Fruit fly (Drosophila melanogaster) whole organism, embryonic: ENCODE measurements around the gene Helz.

Source experiments
- Asciz ChIP-seq: fragments of 200-800 bp; sonication (Bioruptor generic); optimal IDR thresholded peaks from 2 replicates; lab custom pipeline; 2017; ENCODE audit warnings: missing biosample characterization, mild to moderate bottlenecking, missing genetic modification characterization, missing genetic modification reagents
- Atf3 ChIP-seq: fragments of 200-800 bp; sonication (Bioruptor generic); optimal IDR thresholded peaks from 3 replicates; lab custom pipeline; 2016; ENCODE audit warnings: missing biosample characterization, missing genetic modification characterization
- Awh ChIP-seq: fragments of 200-800 bp; sonication (Bioruptor generic); IDR thresholded peaks from 2 replicates; pipeline ENCODE4, ENCODE4 v1.3.6; 2022; ENCODE audit warnings: missing biosample characterization, missing genetic modification characterization
- B-H2 ChIP-seq: fragments of 200-800 bp; sonication (Bioruptor generic); optimal IDR thresholded peaks from 2 replicates; lab custom pipeline; 2018; ENCODE audit warnings: missing biosample characterization, mild to moderate bottlenecking, missing genetic modification characterization
- CG10147 ChIP-seq: fragments of 200-800 bp; sonication (Bioruptor generic); optimal IDR thresholded peaks from 2 replicates; lab custom pipeline; 2019; ENCODE audit warnings: missing biosample characterization, mild to moderate bottlenecking, missing genetic modification characterization, moderate library complexity
- CG10209 ChIP-seq: fragments of 200-800 bp; sonication (Bioruptor generic); optimal IDR thresholded peaks from 3 replicates; lab custom pipeline; 2017; ENCODE audit warnings: missing biosample characterization, mild to moderate bottlenecking, missing genetic modification characterization, missing genetic modification reagents
- CG10565 ChIP-seq: fragments of 200-800 bp; sonication (Bioruptor generic); optimal IDR thresholded peaks from 3 replicates; lab custom pipeline; 2016; ENCODE audit warnings: missing biosample characterization, mild to moderate bottlenecking, missing genetic modification characterization
- CG1233 ChIP-seq: fragments of 200-800 bp; sonication (Bioruptor generic); optimal IDR thresholded peaks from 4 replicates; lab custom pipeline; 2018; ENCODE audit warnings: missing biosample characterization, mild to moderate bottlenecking, missing genetic modification characterization
- CG15601 ChIP-seq: fragments of 200-800 bp; sonication (Bioruptor generic); optimal IDR thresholded peaks from 3 replicates; lab custom pipeline; 2019; ENCODE audit warnings: missing biosample characterization, mild to moderate bottlenecking, missing genetic modification characterization, moderate library complexity
- CG17328 ChIP-seq: fragments of 200-800 bp; sonication (Bioruptor generic); IDR thresholded peaks from 2 replicates; pipeline ENCODE4 v1.3.6; 2022; ENCODE audit warnings: missing biosample characterization, missing genetic modification characterization
- CG17359 ChIP-seq: fragments of 200-800 bp; sonication (Bioruptor generic); optimal IDR thresholded peaks from 3 replicates; lab custom pipeline; 2018; ENCODE audit warnings: missing biosample characterization, mild to moderate bottlenecking, missing genetic modification characterization, moderate library complexity
- CG2129 ChIP-seq: fragments of 200-800 bp; sonication (Bioruptor generic); IDR thresholded peaks from 2 replicates; pipeline ENCODE4 v1.3.6; 2022; ENCODE audit warnings: missing biosample characterization, missing genetic modification characterization; ENCODE audit not compliant: partially characterized antibody
- CG2202 ChIP-seq: fragments of 200-800 bp; sonication (Bioruptor generic); optimal IDR thresholded peaks from 2 replicates; lab custom pipeline; 2018; ENCODE audit warnings: missing biosample characterization, mild to moderate bottlenecking, missing genetic modification characterization
- CG32772 ChIP-seq: fragments of 200-800 bp; sonication (Bioruptor generic); IDR thresholded peaks from 2 replicates; pipeline ENCODE4 v1.3.6; 2022; ENCODE audit warnings: missing biosample characterization, missing genetic modification characterization
- CG3726 ChIP-seq: fragments of 200-800 bp; sonication (Bioruptor generic); IDR thresholded peaks from 3 replicates; pipeline ENCODE4, ENCODE4 v1.3.6; 2022; ENCODE audit warnings: missing biosample characterization, missing genetic modification characterization
- CG3838 ChIP-seq: fragments of 200-800 bp; sonication (Bioruptor generic); optimal IDR thresholded peaks from 3 replicates; lab custom pipeline; 2016; ENCODE audit warnings: missing biosample characterization, missing genetic modification characterization
- CG7839 ChIP-seq: fragments of 200-800 bp; sonication (Bioruptor generic); optimal IDR thresholded peaks from 3 replicates; lab custom pipeline; 2018; ENCODE audit warnings: missing biosample characterization, mild to moderate bottlenecking, missing genetic modification characterization, moderate library complexity
- CG7987 ChIP-seq: fragments of 200-800 bp; sonication (Bioruptor generic); optimal IDR thresholded peaks from 2 replicates; lab custom pipeline; 2018; ENCODE audit warnings: missing biosample characterization, mild to moderate bottlenecking, missing genetic modification characterization, moderate library complexity
- CG8359 ChIP-seq: fragments of 200-800 bp; sonication (Bioruptor generic); optimal IDR thresholded peaks from 2 replicates; lab custom pipeline; 2017; ENCODE audit warnings: missing biosample characterization, mild to moderate bottlenecking, missing genetic modification characterization, borderline replicate concordance
- CG8478 ChIP-seq: fragments of >200 bp; optimal IDR thresholded peaks from 2 replicates; lab custom pipeline; 2018
- Drgx ChIP-seq: fragments of 200-800 bp; sonication (Bioruptor generic); IDR thresholded peaks from 2 replicates; pipeline ENCODE4 v1.3.6; 2022; ENCODE audit warnings: missing biosample characterization, missing genetic modification characterization
- Hmx ChIP-seq: fragments of 200-800 bp; sonication (Bioruptor generic); optimal IDR thresholded peaks from 2 replicates; lab custom pipeline; 2016; ENCODE audit warnings: missing biosample characterization, missing genetic modification characterization
- MTF-1 ChIP-seq: fragments of 200-800 bp; sonication (Bioruptor generic); optimal IDR thresholded peaks from 2 replicates; lab custom pipeline; 2018; ENCODE audit warnings: missing biosample characterization, mild to moderate bottlenecking, missing genetic modification characterization, borderline replicate concordance
- Mes4 ChIP-seq: fragments of 200-800 bp; sonication (Bioruptor generic); optimal IDR thresholded peaks from 2 replicates; lab custom pipeline; 2016; ENCODE audit warnings: missing biosample characterization, missing genetic modification characterization
- Ravus ChIP-seq: fragments of 200-800 bp; sonication (Bioruptor generic); IDR thresholded peaks from 2 replicates; pipeline ENCODE4 v1.3.6; 2022; ENCODE audit warnings: missing biosample characterization, missing genetic modification characterization
- Ssrp ChIP-seq: fragments of 200-800 bp; sonication (Bioruptor generic); optimal IDR thresholded peaks from 2 replicates; lab custom pipeline; 2018; ENCODE audit warnings: missing biosample characterization, mild to moderate bottlenecking, missing genetic modification characterization, moderate library complexity
- Stat92E ChIP-seq, 3 experiments: fragments of >200 bp in 2 of 3; fragments of 200-800 bp in 1 of 3; sonication (Bioruptor generic) in 1 of 3; optimal IDR thresholded peaks; 2 replicates each; lab custom pipeline; 2017 to 2019; ENCODE audit warnings: missing biosample characterization in 3 of 3, missing genetic modification characterization in 3 of 3, mild to moderate bottlenecking in 1 of 3, moderate library complexity in 1 of 3
- Vsx1 ChIP-seq: fragments of 200-800 bp; sonication (Bioruptor generic); optimal IDR thresholded peaks from 2 replicates; lab custom pipeline; 2017; ENCODE audit warnings: missing biosample characterization, mild to moderate bottlenecking, missing genetic modification characterization, missing genetic modification reagents
- al ChIP-seq: fragments of 200-800 bp; sonication (Bioruptor generic); IDR thresholded peaks from 2 replicates; pipeline ENCODE4 v1.3.6; 2022; ENCODE audit warnings: missing biosample characterization, missing genetic modification characterization
- bowl ChIP-seq: fragments of 200-800 bp; sonication (Bioruptor generic); IDR thresholded peaks from 2 replicates; pipeline ENCODE4 v1.3.6; 2022; ENCODE audit warnings: missing biosample characterization, missing genetic modification characterization
- bsh ChIP-seq, 2 experiments: fragments of 200-800 bp; sonication (Bioruptor generic); optimal IDR thresholded peaks; 2 replicates each; lab custom pipeline; 2017 to 2018; ENCODE audit warnings: mild to moderate bottlenecking in 2 of 2, missing biosample characterization in 2 of 2, missing genetic modification characterization in 2 of 2, moderate library complexity in 1 of 2
- ems ChIP-seq: fragments of 200-800 bp; sonication (Bioruptor generic); optimal IDR thresholded peaks from 3 replicates; lab custom pipeline; 2016; ENCODE audit warnings: missing biosample characterization, missing genetic modification characterization
- eyg ChIP-seq: fragments of 200-800 bp; sonication (Bioruptor generic); optimal IDR thresholded peaks from 3 replicates; lab custom pipeline; 2016; ENCODE audit warnings: missing biosample characterization, missing genetic modification characterization
- fru ChIP-seq: fragments of >200 bp; optimal IDR thresholded peaks from 2 replicates; lab custom pipeline; 2017
- gt ChIP-seq: fragments of 200-800 bp; sonication (Bioruptor generic); IDR thresholded peaks from 2 replicates; pipeline ENCODE4 v1.3.6; 2022; ENCODE audit warnings: missing biosample characterization, missing genetic modification characterization
- hbn ChIP-seq: fragments of 200-800 bp; sonication (Bioruptor generic); IDR thresholded peaks from 2 replicates; pipeline ENCODE4 v1.3.6; 2022; ENCODE audit warnings: missing biosample characterization, missing genetic modification characterization; ENCODE audit not compliant: partially characterized antibody
- lbe ChIP-seq: fragments of 200-800 bp; sonication (Bioruptor generic); optimal IDR thresholded peaks from 2 replicates; lab custom pipeline; 2016; ENCODE audit warnings: missing biosample characterization, mild to moderate bottlenecking, missing genetic modification characterization
- lilli ChIP-seq: fragments of 200-800 bp; sonication (Bioruptor generic); optimal IDR thresholded peaks from 3 replicates; lab custom pipeline; 2016; ENCODE audit warnings: missing biosample characterization, missing genetic modification characterization
- mam ChIP-seq: fragments of 200-800 bp; sonication (Bioruptor generic); optimal IDR thresholded peaks from 3 replicates; lab custom pipeline; 2016; ENCODE audit warnings: missing biosample characterization, missing genetic modification characterization
- nerfin-2 ChIP-seq: fragments of 200-800 bp; sonication (Bioruptor generic); IDR thresholded peaks from 2 replicates; pipeline ENCODE4 v1.3.6; 2022; ENCODE audit warnings: missing biosample characterization, missing genetic modification characterization; ENCODE audit not compliant: partially characterized antibody
- phol ChIP-seq: fragments of 200-800 bp; sonication (Bioruptor generic); optimal IDR thresholded peaks from 3 replicates; lab custom pipeline; 2018; ENCODE audit warnings: missing biosample characterization, mild to moderate bottlenecking, missing genetic modification characterization, moderate library complexity
- prd ChIP-seq, 3 experiments: fragments of >200 bp in 2 of 3; fragments of 200-800 bp in 1 of 3; sonication (Bioruptor generic) in 1 of 3; optimal IDR thresholded peaks in 2 of 3; IDR thresholded peaks in 1 of 3; 2 replicates in 2 of 3; 3 replicates in 1 of 3; pipeline versions ENCODE4 v1.3.6 to Lab custom; 2017 to 2022; ENCODE audit warnings: missing biosample characterization in 1 of 3, missing genetic modification characterization in 1 of 3
- psq ChIP-seq: fragments of 200-800 bp; sonication (Bioruptor generic); optimal IDR thresholded peaks from 2 replicates; lab custom pipeline; 2017; ENCODE audit warnings: missing biosample characterization, missing genetic modification characterization
- ro ChIP-seq: fragments of 200-800 bp; sonication (Bioruptor generic); IDR thresholded peaks from 2 replicates; pipeline ENCODE4 v1.3.6; 2022; ENCODE audit warnings: missing biosample characterization, missing genetic modification characterization
- seq ChIP-seq: fragments of 200-800 bp; sonication (Bioruptor generic); IDR thresholded peaks from 2 replicates; pipeline ENCODE4 v1.3.6; 2022; ENCODE audit warnings: missing biosample characterization, missing genetic modification characterization
- shn ChIP-seq: fragments of 200-800 bp; sonication (Bioruptor generic); optimal IDR thresholded peaks from 3 replicates; lab custom pipeline; 2016; ENCODE audit warnings: missing biosample characterization, missing genetic modification characterization
- slou ChIP-seq: fragments of 200-800 bp; sonication (Bioruptor generic); optimal IDR thresholded peaks from 3 replicates; lab custom pipeline; 2016; ENCODE audit warnings: missing biosample characterization, missing genetic modification characterization
- sug ChIP-seq: fragments of 200-800 bp; optimal IDR thresholded peaks from 2 replicates; lab custom pipeline; 2019; ENCODE audit warnings: missing biosample characterization, mild to moderate bottlenecking, missing genetic modification characterization, moderate library complexity
- usp ChIP-seq: fragments of >200 bp; optimal IDR thresholded peaks from 2 replicates; lab custom pipeline; 2017; ENCODE audit warnings: missing biosample characterization, missing genetic modification characterization

Gene Helz

DNA sequence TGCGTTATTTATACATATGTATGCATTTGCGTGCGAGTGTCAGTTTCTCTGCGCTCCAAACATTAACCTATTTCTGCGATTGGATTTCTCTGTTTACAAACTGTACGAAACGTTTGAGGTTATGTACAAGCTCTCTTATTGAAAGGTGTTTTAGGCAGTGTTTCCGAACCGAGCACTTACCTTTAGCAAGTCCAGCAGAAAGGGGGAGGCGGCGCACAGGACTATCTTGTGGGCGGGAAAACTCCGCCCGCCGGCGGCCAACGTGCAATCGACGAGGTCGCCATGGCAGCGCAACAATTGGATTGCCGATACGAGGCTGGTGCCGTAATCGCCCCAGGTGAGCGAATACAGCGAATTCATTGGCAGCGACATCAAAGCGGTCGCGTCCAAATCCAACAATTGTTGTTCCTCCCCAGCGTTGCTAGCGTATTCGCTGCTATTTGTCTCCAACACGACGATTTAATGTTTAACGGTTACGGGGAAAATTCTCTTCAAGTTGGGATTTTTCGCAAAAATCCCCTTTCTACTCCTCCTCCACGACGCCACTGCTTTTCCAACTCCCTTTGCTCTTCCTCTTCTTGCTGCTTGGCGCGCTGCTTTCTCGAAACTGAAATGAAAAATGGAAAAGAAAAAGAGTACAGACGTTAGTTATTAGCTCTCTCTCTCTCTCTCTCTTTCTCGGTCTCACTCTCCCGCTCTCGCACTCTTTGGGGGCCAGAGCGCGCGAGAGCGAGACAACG, 32.8 kb upstream of the Helz start (continued):
- peak; percentile 85 for TF ChIP-seq Awh (GFP tag; lab: Robert Waterston, UW)
- TF ChIP-seq seq (GFP tag; lab: Robert Waterston, UW), result peak; percentile 88
- TF ChIP-seq al (GFP tag; lab: Robert Waterston, UW), result peak; percentile 88
- TF ChIP-seq ems (GFP tag; lab: Kevin White, UChicago), result peak; percentile 84
- TF ChIP-seq shn (GFP tag; lab: Kevin White, UChicago), result peak; percentile 92
- peak; percentile 82 for TF ChIP-seq MTF-1 (GFP tag; lab: Kevin White, UChicago)
- peak; percentile 80 for TF ChIP-seq CG1233 (GFP tag; lab: Kevin White, UChicago)
- peak; percentile 85 for TF ChIP-seq CG10209 (GFP tag; lab: Kevin White, UChicago)
- no peak for TF ChIP-seq Stat92E (GFP tag; optimal IDR thresholded peaks at IDR 0.05; lab: Kevin White, UChicago)
- TF ChIP-seq lbe (GFP tag; lab: Kevin White, UChicago), result peak; percentile 66
- TF ChIP-seq CG8478 (lab: Kevin White, UChicago), result peak; percentile 35
- TF ChIP-seq nerfin-2 (GFP tag; lab: Robert Waterston, UW), result no peak
- no peak for TF ChIP-seq CG2129 (GFP tag; lab: Robert Waterston, UW)
- peak; percentile 90 for TF ChIP-seq CG32772 (GFP tag; lab: Robert Waterston, UW)
- no peak for TF ChIP-seq CG3838 (GFP tag; lab: Kevin White, UChicago)
- TF ChIP-seq Vsx1 (GFP tag; lab: Kevin White, UChicago), result peak; percentile 69
- peak; percentile 70 for TF ChIP-seq eyg
- peak; percentile 44 for TF ChIP-seq Hmx (GFP tag; lab: Kevin White, UChicago)
- peak; percentile 44 for TF ChIP-seq CG2202 (tag; lab: Kevin White, UChicago)
- TF ChIP-seq bowl (GFP tag; lab: Robert Waterston, UW), result peak; percentile 57
- peak; percentile 83 for TF ChIP-seq Atf3 (GFP tag; lab: Kevin White, UChicago)
- TF ChIP-seq lilli (GFP tag; lab: Kevin White, UChicago), result peak; percentile 95
- peak; percentile 72 for TF ChIP-seq CG10147 (GFP tag; lab: Kevin White, UChicago)
- peak; percentile 60 for TF ChIP-seq Ravus (GFP tag; lab: Robert Waterston, UW)
- no peak for TF ChIP-seq usp (GFP tag; lab: Kevin White, UChicago)
- peak; percentile 77; the same call in 1 of the 3 replicates for TF ChIP-seq CG3726
- peak; percentile 76 for TF ChIP-seq slou (GFP tag; lab: Kevin White, UChicago)
- peak; percentile 73 for TF ChIP-seq Asciz (GFP tag; lab: Kevin White, UChicago)
- no peak for TF ChIP-seq CG10565 (GFP tag; lab: Kevin White, UChicago)
- peak; percentile 85 for TF ChIP-seq phol (tag; lab: Kevin White, UChicago)
- peak; percentile 85 for TF ChIP-seq Ssrp (tag; lab: Kevin White, UChicago)
- TF ChIP-seq bsh (GFP tag; optimal IDR thresholded peaks at IDR 0.05; lab: Kevin White, UChicago), result peak; percentile 60 to 80
- TF ChIP-seq psq (GFP tag; lab: Kevin White, UChicago), result peak; percentile 73
- TF ChIP-seq CG15601, result peak; percentile 31
- TF ChIP-seq CG8359 (GFP tag; lab: Kevin White, UChicago), result peak; percentile 55
- TF ChIP-seq Mes4, result peak; percentile 83
- TF ChIP-seq mam (GFP tag; lab: Kevin White, UChicago), result peak; percentile 96
- peak; percentile 95 for TF ChIP-seq Drgx
- no peak for TF ChIP-seq prd (optimal IDR thresholded peaks at IDR 0.05; lab: Kevin White, UChicago)
- peak; percentile 92 for TF ChIP-seq prd (GFP tag; IDR thresholded peaks at IDR 0.05; lab: Robert Waterston, UW)
- no peak for TF ChIP-seq hbn (GFP tag; lab: Robert Waterston, UW)
- peak; percentile 72 for TF ChIP-seq sug (tag; lab: Kevin White, UChicago)
- peak; percentile 32 for TF ChIP-seq CG7987
- peak; percentile 90 for TF ChIP-seq CG7839 (tag; lab: Kevin White, UChicago)
- peak; percentile 92 for TF ChIP-seq CG17328 (GFP tag; lab: Robert Waterston, UW)
- peak; percentile 76 for TF ChIP-seq B-H2 (GFP tag; lab: Kevin White, UChicago)
- no peak for TF ChIP-seq fru
- peak; percentile 69 for TF ChIP-seq ro
- peak; percentile 80 for TF ChIP-seq gt
- peak; percentile 88 for TF ChIP-seq CG17359
